Fruit fly (Drosophila melanogaster) whole organism, wandering third instar larva: ENCODE data around the gene CG4133.
A peak's percentile ranks its signal among the peaks of the same experiment; 100 is the strongest.

Experiments
- Dfd ChIP-seq: fragments of >200 bp; optimal IDR thresholded peaks from 2 replicates; lab custom pipeline; 2017; ENCODE audit warnings: missing biosample characterization, missing genetic modification characterization
- Hnf4 ChIP-seq: fragments of 200-800 bp; sonication (Bioruptor generic); optimal IDR thresholded peaks from 2 replicates; lab custom pipeline; 2016; ENCODE audit warnings: missing biosample characterization, mild to moderate bottlenecking, missing genetic modification characterization
- Hr83 ChIP-seq: fragments of 200-300 bp; sonication (Bioruptor generic); optimal IDR thresholded peaks from 2 replicates; lab custom pipeline; 2016; ENCODE audit warnings: missing biosample characterization, mild to moderate bottlenecking, missing genetic modification characterization, moderate library complexity; ENCODE audit not compliant: poor library complexity, severe bottlenecking
- ey ChIP-seq: fragments of 200-800 bp; sonication (Bioruptor generic); optimal IDR thresholded peaks from 2 replicates; lab custom pipeline; 2016; ENCODE audit warnings: missing biosample characterization, missing genetic modification characterization
- sv ChIP-seq: fragments of 200-800 bp; sonication (Bioruptor generic); optimal IDR thresholded peaks from 3 replicates; lab custom pipeline; 2016; ENCODE audit warnings: missing biosample characterization, missing genetic modification characterization

- TF ChIP-seq ey = peak; percentile 75
- peak; percentile 22 for TF ChIP-seq Hr83 (GFP tag; lab: Kevin White, UChicago)
- no peak for TF ChIP-seq Dfd (GFP tag; lab: Kevin White, UChicago)
- TF ChIP-seq Hnf4 (GFP tag; lab: Kevin White, UChicago) = peak; percentile 45
- no peak for TF ChIP-seq sv
Measured at dm6 chr2L:440638-441454, 14.5 kb upstream of the CG4133 start.
